Worm (Caenorhabditis elegans) whole organism, L1 larva: ENCODE measurements around the gene sptl-3.

Experiments used
- C04F5.9 ChIP-seq: sonication (generic microtip); optimal IDR thresholded peaks from 2 replicates; lab custom pipeline; 2016; ENCODE audit warnings: missing genetic modification characterization, missing compliant biosample characterization
- C16A3.4 ChIP-seq: fragments of 150-350 bp; optimal IDR thresholded peaks from 2 replicates; lab custom pipeline; 2014; ENCODE audit warnings: missing biosample characterization, missing genetic modification characterization
- C34B4.2 ChIP-seq: sonication (generic microtip); optimal IDR thresholded peaks from 2 replicates; lab custom pipeline; 2017; ENCODE audit warnings: mild to moderate bottlenecking, missing genetic modification characterization, missing compliant biosample characterization
- aha-1 ChIP-seq: fragments of 150-350 bp; optimal IDR thresholded peaks from 2 replicates; lab custom pipeline; 2014; ENCODE audit warnings: missing biosample characterization, missing genetic modification characterization
- aly-2 ChIP-seq: fragments of 150-350 bp; optimal IDR thresholded peaks from 2 replicates; lab custom pipeline; 2014; ENCODE audit warnings: missing biosample characterization, missing genetic modification characterization
- ama-1 ChIP-seq: fragments of 150-350 bp; optimal IDR thresholded peaks from 2 replicates; lab custom pipeline; 2014
- blmp-1 ChIP-seq: fragments of 150-350 bp; optimal IDR thresholded peaks from 2 replicates; lab custom pipeline; 2014; ENCODE audit warnings: missing biosample characterization, missing genetic modification characterization
- ceh-63 ChIP-seq: fragments of 200-800 bp; sonication (Bioruptor generic); optimal IDR thresholded peaks from 2 replicates; lab custom pipeline; 2018; ENCODE audit warnings: mild to moderate bottlenecking, missing genetic modification characterization, missing compliant biosample characterization
- ceh-82 ChIP-seq, 3 experiments: fragments of 150-350 bp in 1 of 3; sonication (generic microtip) in 2 of 3; optimal IDR thresholded peaks; 2 replicates each; lab custom pipeline; 2014 to 2017; ENCODE audit warnings: missing biosample characterization in 3 of 3, missing genetic modification characterization in 3 of 3
- dpl-1 ChIP-seq, 3 experiments: fragments of 150-350 bp in 2 of 3; sonication (generic microtip) in 1 of 3; optimal IDR thresholded peaks; 2 replicates each; lab custom pipeline; 2014 to 2017; ENCODE audit warnings: missing biosample characterization in 3 of 3, missing genetic modification characterization in 3 of 3, missing genetic modification reagents in 3 of 3
- dsc-1 ChIP-seq: sonication (generic microtip); optimal IDR thresholded peaks from 2 replicates; lab custom pipeline; 2016; ENCODE audit warnings: mild to moderate bottlenecking, missing genetic modification characterization, missing compliant biosample characterization
- efl-1 ChIP-seq, 4 experiments: fragments of 150-350 bp; optimal IDR thresholded peaks in 3 of 4; peaks in 1 of 4; 1 replicate in 1 of 4; 2 replicates in 3 of 4; lab custom pipeline; 2014; ENCODE audit warnings: missing biosample characterization in 2 of 4, missing genetic modification characterization in 2 of 4, missing genetic modification reagents in 2 of 4
- efl-3 ChIP-seq: fragments of 200-800 bp; sonication (Bioruptor generic); optimal IDR thresholded peaks from 2 replicates; lab custom pipeline; 2018; ENCODE audit warnings: mild to moderate bottlenecking, missing genetic modification characterization, missing compliant biosample characterization
- elt-3 ChIP-seq, 6 experiments: fragments of 150-350 bp in 1 of 6; sonication (generic microtip); optimal IDR thresholded peaks; 2 replicates each; lab custom pipeline; 2017 to 2018; ENCODE audit warnings: missing biosample characterization in 6 of 6, missing genetic modification characterization in 6 of 6, inconsistent platforms in 1 of 6
- fkh-8 ChIP-seq: sonication (generic microtip); optimal IDR thresholded peaks from 2 replicates; lab custom pipeline; 2016; ENCODE audit warnings: mild to moderate bottlenecking, missing genetic modification characterization, missing compliant biosample characterization
- hpl-2 ChIP-seq: fragments of 150-350 bp; optimal IDR thresholded peaks from 2 replicates; lab custom pipeline; 2014; ENCODE audit warnings: missing biosample characterization, missing genetic modification reagents, missing genetic modification characterization
- irx-1 ChIP-seq: sonication (generic microtip); optimal IDR thresholded peaks from 2 replicates; lab custom pipeline; 2016; ENCODE audit warnings: missing genetic modification characterization, missing compliant biosample characterization
- lin-14 ChIP-seq: fragments of 200-800 bp; sonication (Bioruptor generic); optimal IDR thresholded peaks from 2 replicates; lab custom pipeline; 2018; ENCODE audit warnings: mild to moderate bottlenecking, missing genetic modification characterization, moderate library complexity, missing compliant biosample characterization
- lin-35 ChIP-seq, 2 experiments: fragments of 150-350 bp; optimal IDR thresholded peaks; 2 replicates each; lab custom pipeline; 2014; ENCODE audit warnings: missing biosample characterization in 2 of 2, missing genetic modification characterization in 2 of 2, missing genetic modification reagents in 2 of 2
- lin-39 ChIP-seq: fragments of 150-350 bp; optimal IDR thresholded peaks from 2 replicates; lab custom pipeline; 2014; ENCODE audit warnings: missing biosample characterization, missing genetic modification reagents, missing genetic modification characterization
- lir-3 ChIP-seq: sonication (generic microtip); optimal IDR thresholded peaks from 2 replicates; lab custom pipeline; 2016; ENCODE audit warnings: mild to moderate bottlenecking, missing genetic modification characterization, moderate library complexity, missing compliant biosample characterization; ENCODE audit not compliant: poor library complexity
- lsy-2 ChIP-seq, 2 experiments: fragments of 150-350 bp; optimal IDR thresholded peaks; 2 replicates each; lab custom pipeline; 2014; ENCODE audit warnings: missing biosample characterization in 2 of 2, missing genetic modification characterization in 2 of 2
- mef-2 ChIP-seq: fragments of 150-350 bp; optimal IDR thresholded peaks from 2 replicates; lab custom pipeline; 2014; ENCODE audit warnings: missing biosample characterization, missing genetic modification characterization
- mep-1 ChIP-seq: fragments of 150-350 bp; optimal IDR thresholded peaks from 2 replicates; lab custom pipeline; 2014; ENCODE audit warnings: missing biosample characterization, missing genetic modification characterization
- nhr-19 ChIP-seq: fragments of 200-800 bp; sonication (Bioruptor generic); conservative IDR thresholded peaks from 2 replicates; pipeline ENCODE4 v1.3.6; 2022; ENCODE audit warnings: missing genetic modification characterization, missing compliant biosample characterization
- nhr-20 ChIP-seq: sonication (generic microtip); optimal IDR thresholded peaks from 2 replicates; lab custom pipeline; 2016; ENCODE audit warnings: mild to moderate bottlenecking, missing genetic modification characterization, missing compliant biosample characterization
- nhr-237 ChIP-seq: fragments of 150-350 bp; optimal IDR thresholded peaks from 2 replicates; lab custom pipeline; 2014; ENCODE audit warnings: missing biosample characterization, missing genetic modification characterization
- nhr-47 ChIP-seq: sonication (generic microtip); optimal IDR thresholded peaks from 2 replicates; lab custom pipeline; 2016; ENCODE audit warnings: mild to moderate bottlenecking, missing genetic modification characterization, moderate library complexity, missing compliant biosample characterization
- nhr-71 ChIP-seq: sonication (generic microtip); optimal IDR thresholded peaks from 2 replicates; lab custom pipeline; 2016; ENCODE audit warnings: mild to moderate bottlenecking, missing genetic modification characterization, moderate library complexity, missing compliant biosample characterization
- nhr-77 ChIP-seq: fragments of 150-350 bp; optimal IDR thresholded peaks from 2 replicates; lab custom pipeline; 2014; ENCODE audit warnings: missing biosample characterization, missing genetic modification characterization
- nhr-85 ChIP-seq: sonication (generic microtip); peaks from one replicate; lab custom pipeline; 2016; ENCODE audit warnings: missing genetic modification characterization, inconsistent platforms, missing compliant biosample characterization
- nhr-90 ChIP-seq: sonication (generic microtip); optimal IDR thresholded peaks from 2 replicates; lab custom pipeline; 2016; ENCODE audit warnings: mild to moderate bottlenecking, missing genetic modification characterization, missing compliant biosample characterization; ENCODE audit not compliant: poor library complexity
- pag-3 ChIP-seq: sonication (generic microtip); optimal IDR thresholded peaks from 2 replicates; lab custom pipeline; 2017; ENCODE audit warnings: missing genetic modification characterization, mild to moderate bottlenecking, missing compliant biosample characterization, antibody characterized with exemption, borderline replicate concordance; ENCODE audit not compliant: insufficient read depth
- rnt-1 ChIP-seq: sonication (generic microtip); optimal IDR thresholded peaks from 2 replicates; lab custom pipeline; 2016; ENCODE audit warnings: mild to moderate bottlenecking, missing genetic modification characterization, moderate library complexity, missing compliant biosample characterization
- skn-1 ChIP-seq: fragments of 150-350 bp; optimal IDR thresholded peaks from 2 replicates; lab custom pipeline; 2014; ENCODE audit warnings: missing biosample characterization, missing genetic modification characterization
- snu-23 ChIP-seq: sonication (generic microtip); optimal IDR thresholded peaks from 2 replicates; lab custom pipeline; 2016; ENCODE audit warnings: missing genetic modification characterization, missing compliant biosample characterization
- sox-4 ChIP-seq: sonication (generic microtip); optimal IDR thresholded peaks from 2 replicates; lab custom pipeline; 2016; ENCODE audit warnings: missing genetic modification characterization, missing compliant biosample characterization
- sptf-1 ChIP-seq: fragments of 150-350 bp; optimal IDR thresholded peaks from 2 replicates; lab custom pipeline; 2014; ENCODE audit warnings: missing biosample characterization, missing genetic modification characterization
- sup-37 ChIP-seq: fragments of 200-800 bp; sonication (Bioruptor generic); optimal IDR thresholded peaks from 2 replicates; lab custom pipeline; 2018; ENCODE audit warnings: mild to moderate bottlenecking, missing genetic modification characterization, missing compliant biosample characterization
- tbx-2 ChIP-seq: sonication (generic microtip); optimal IDR thresholded peaks from 2 replicates; lab custom pipeline; 2016; ENCODE audit warnings: missing genetic modification characterization, missing compliant biosample characterization
- unc-130 ChIP-seq: fragments of 150-350 bp; optimal IDR thresholded peaks from 2 replicates; lab custom pipeline; 2017; ENCODE audit warnings: missing biosample characterization, missing genetic modification characterization, inconsistent platforms
- unc-30 ChIP-seq: sonication (generic microtip); optimal IDR thresholded peaks from 2 replicates; lab custom pipeline; 2017; ENCODE audit warnings: missing biosample characterization, missing genetic modification characterization
- unc-86 ChIP-seq: sonication (generic microtip); optimal IDR thresholded peaks from 2 replicates; lab custom pipeline; 2016; ENCODE audit warnings: missing genetic modification characterization, missing compliant biosample characterization

Gene sptl-3

DNA sequence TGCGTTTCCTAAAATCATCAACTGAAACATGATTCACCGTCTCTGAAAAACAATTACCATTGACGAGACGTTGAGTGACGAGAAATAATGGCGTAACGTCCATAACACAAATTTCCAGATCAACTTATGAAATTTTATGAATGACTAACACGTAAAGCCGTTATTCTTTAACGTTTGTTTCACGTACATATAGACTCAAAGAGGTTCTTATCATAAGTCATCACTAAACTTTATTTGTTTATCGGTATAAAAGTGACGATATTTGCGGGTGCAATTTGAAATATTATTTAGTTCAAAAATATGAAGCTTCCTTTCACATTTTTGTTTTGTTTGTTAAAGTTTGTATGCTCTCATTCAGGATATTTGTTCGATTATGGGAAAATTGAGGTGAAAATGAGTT is 6.1 kb downstream of the sptl-3 start, which contains the start of gene oac-3:
TSS of gene oac-3 (plus strand) at position 301 of the 400 bp plus-strand sequence.
- TF ChIP-seq irx-1 (tag; lab: Kevin White, UChicago) (no peak), aly-2 (tag; lab: Kevin White, UChicago) (no peak), mef-2 (tag; lab: Kevin White, UChicago) (no peak), C04F5.9 (tag; lab: Kevin White, UChicago) (no peak), C34B4.2 (no peak)
- TF ChIP-seq, all 84 proteins: peak for 0

DNA sequence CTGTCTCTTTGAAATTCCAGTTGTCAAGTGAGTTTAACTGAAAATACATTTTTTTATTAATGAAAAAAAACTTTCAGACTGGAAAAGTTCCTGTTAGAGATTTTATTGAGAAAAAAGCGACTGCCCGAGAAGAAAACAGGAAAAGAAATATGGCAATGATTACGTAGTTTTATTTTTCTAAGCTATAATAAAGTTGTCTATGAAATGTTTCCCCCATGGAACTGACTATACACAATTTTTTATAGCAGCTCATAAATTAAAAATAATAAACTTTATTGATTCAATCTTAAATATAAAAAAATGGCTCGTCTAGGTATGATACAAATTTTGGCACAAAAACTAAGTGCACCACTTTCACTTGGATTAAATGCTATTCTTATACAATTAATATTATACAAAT is 9.4 kb downstream of the sptl-3 start, which contains the start of gene C06B3.1:
TSS of gene C06B3.1 (plus strand) at position 301 of the 400 bp plus-strand sequence.
- TF ChIP-seq nhr-20 (tag; lab: Kevin White, UChicago) (no peak), pag-3 (no peak), elt-3 (tag; optimal IDR thresholded peaks at IDR 0.05; lab: Kevin White, UChicago) (no peak)

DNA sequence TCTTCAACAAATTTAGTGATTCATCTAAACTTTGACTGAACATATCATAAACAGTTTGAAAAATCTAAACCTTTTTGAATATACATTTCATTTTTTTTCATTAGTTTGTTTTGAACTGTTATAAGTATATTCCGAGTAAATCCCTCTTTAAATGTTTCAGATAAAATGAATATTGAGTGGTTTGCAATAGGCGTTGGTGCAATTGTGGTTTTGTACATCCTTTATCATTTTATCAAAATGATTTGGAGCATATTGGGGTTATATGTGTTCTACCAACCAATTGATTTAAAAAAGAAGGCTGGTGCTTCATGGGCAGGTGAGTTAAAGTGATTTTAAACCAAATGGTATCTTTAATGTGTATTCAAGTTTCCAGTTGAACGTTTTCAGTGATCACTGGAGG is 11.3 kb downstream of the sptl-3 start, which contains the start of gene stdh-3:
TSS of gene stdh-3 (plus strand) at position 166 of the 400 bp plus-strand sequence.
- no peak for TF ChIP-seq lsy-2 (tag; optimal IDR thresholded peaks at IDR 0.05; lab: Kevin White, UChicago)

DNA sequence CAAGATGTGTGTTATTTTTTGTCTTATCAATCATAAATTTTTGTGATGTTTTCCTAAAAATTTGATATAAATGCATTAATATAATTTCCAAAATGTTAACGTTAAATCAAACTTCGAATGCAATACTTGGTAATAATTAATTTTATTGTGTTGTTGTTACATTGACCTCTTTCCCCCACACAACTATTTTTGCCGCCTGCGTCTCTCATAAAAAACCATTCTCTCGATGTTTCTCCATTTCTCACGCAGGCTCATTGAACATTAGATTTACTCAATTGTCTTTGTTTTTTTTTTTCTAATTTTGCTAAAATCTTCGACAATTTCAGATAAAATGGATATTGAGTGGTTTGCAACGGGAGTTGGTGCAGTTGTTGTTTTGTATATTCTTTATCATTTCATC is 13.0 kb downstream of the sptl-3 start, which contains the start of gene stdh-1:
TSS of gene stdh-1 (plus strand) at position 327 of the 400 bp plus-strand sequence.
- TF ChIP-seq nhr-71 (tag; lab: Kevin White, UChicago) (peak; percentile 32), lin-14 (GFP tag; lab: Kevin White, UChicago) (peak; percentile 69), efl-1 (optimal IDR thresholded peaks at IDR 0.05; lab: Kevin White, UChicago) (peak in 1 of 2 experiments; percentile 0), efl-1 (GFP tag; optimal IDR thresholded peaks at IDR 0.05 in 1 of 2; lab: Kevin White, UChicago) (peak in 1 of 2 experiments; percentile 61), mep-1 (peak; percentile 35), unc-30 (tag; lab: Kevin White, UChicago) (no peak), snu-23 (GFP tag; lab: Kevin White, UChicago) (peak; percentile 25), blmp-1 (tag; lab: Kevin White, UChicago) (peak; percentile 15), sup-37 (GFP tag; lab: Kevin White, UChicago) (no peak), sptf-1 (tag; lab: Kevin White, UChicago) (no peak), C16A3.4 (tag; lab: Kevin White, UChicago) (peak; percentile 5)

DNA sequence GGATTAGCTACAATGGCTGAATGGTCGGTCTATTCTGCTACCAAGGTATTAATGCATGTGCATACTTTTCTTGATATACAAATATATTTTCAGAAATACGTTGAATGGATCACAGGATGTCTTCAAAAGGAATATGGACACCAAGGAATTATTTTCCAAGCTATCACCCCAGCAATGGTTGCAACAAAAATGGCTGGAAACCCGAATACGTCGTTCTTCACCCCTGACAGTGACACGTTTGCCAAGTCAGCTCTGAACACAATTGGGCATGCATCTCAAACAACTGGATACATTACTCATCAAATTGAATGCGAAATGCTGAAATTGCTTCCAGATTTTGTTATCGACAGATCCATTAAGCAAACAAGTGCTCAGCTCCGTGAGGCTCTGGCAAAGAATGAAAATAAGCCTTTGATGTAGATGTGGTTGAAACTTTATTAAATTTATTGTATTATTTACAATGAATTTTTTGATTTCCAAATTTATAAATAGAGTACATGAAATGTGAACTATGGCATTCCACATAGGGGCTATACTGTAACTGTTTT is 14.5 kb downstream of the sptl-3 start:
- TF ChIP-seq nhr-77 (tag; lab: Kevin White, UChicago) (no peak), lin-39 (no peak), tbx-2 (no peak), lin-35 (GFP tag; optimal IDR thresholded peaks at IDR 0.05; lab: Kevin White, UChicago) (peak in 1 of 2 experiments; percentile 67), lir-3 (tag; lab: Kevin White, UChicago) (peak; percentile 47), rnt-1 (peak; percentile 8), aha-1 (no peak), efl-3 (no peak), aly-2 (tag; lab: Kevin White, UChicago) (no peak), ceh-82 (tag; optimal IDR thresholded peaks at IDR 0.05; lab: Kevin White, UChicago) (no peak), skn-1 (tag; lab: Kevin White, UChicago) (no peak), ama-1 (lab: Kevin White, UChicago) (peak; percentile 96), nhr-19 (GFP tag; lab: Robert Waterston, UW) (peak; percentile 54), sox-4 (tag; lab: Kevin White, UChicago) (no peak), nhr-47 (tag; lab: Kevin White, UChicago) (peak; percentile 52), nhr-90 (tag; lab: Kevin White, UChicago) (peak; percentile 64), dsc-1 (tag; lab: Kevin White, UChicago) (peak; percentile 35), unc-130 (tag; lab: Kevin White, UChicago) (no peak), unc-86 (no peak), nhr-85 (tag; lab: Kevin White, UChicago) (peak; percentile 11), efl-1 (optimal IDR thresholded peaks at IDR 0.05; lab: Kevin White, UChicago) (no peak), efl-1 (GFP tag; optimal IDR thresholded peaks at IDR 0.05 in 1 of 2; lab: Kevin White, UChicago) (peak in 1 of 2 experiments; percentile 96), ceh-63 (no peak), fkh-8 (tag; lab: Kevin White, UChicago) (no peak), nhr-237 (tag; lab: Kevin White, UChicago) (no peak), dpl-1 (GFP tag; optimal IDR thresholded peaks at IDR 0.05; lab: Kevin White, UChicago) (peak in 1 of 3 experiments; percentile 6), pag-3 (no peak), hpl-2 (GFP tag; lab: Kevin White, UChicago) (peak; percentile 23), nhr-71 (tag; lab: Kevin White, UChicago) (peak; percentile 38)
